Worm (Caenorhabditis elegans): ENCODE data around the gene smk-1.

DNA sequence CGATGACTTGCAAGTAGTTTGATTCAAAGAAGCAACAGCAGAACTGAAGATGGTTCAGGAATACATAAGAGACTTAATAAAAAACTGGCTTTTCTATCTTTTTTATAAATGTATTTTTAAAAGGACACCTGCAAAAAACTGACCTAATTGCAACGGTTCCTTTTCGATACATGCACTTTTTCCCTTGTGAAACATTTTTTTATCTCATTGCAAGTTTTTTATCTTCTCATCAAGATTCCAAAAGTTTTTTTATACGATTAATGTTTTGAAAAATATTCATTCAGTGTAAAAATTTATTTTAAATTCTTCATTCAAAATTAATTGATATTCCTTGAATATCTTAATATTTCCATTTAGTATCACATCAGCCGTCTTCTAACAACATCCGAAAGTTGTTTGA is 28.0 kb downstream of the smk-1 start, which contains the start of gene oac-29:
- TF ChIP-seq lsy-2 (tag; optimal IDR thresholded peaks at IDR 0.05) (no peak), ZK546.5 (tag; optimal IDR thresholded peaks at IDR 0.05) (no peak), nhr-12 (tag; optimal IDR thresholded peaks at IDR 0.05) (no peak)
